Worm (Caenorhabditis elegans) whole organism, L1 larva: ENCODE data around the gene lron-4.

Experiments
- C04F5.9 ChIP-seq: sonication (generic microtip); optimal IDR thresholded peaks from 2 replicates; lab custom pipeline; 2016; ENCODE audit warnings: missing genetic modification characterization, missing compliant biosample characterization
- C16A3.4 ChIP-seq: fragments of 150-350 bp; optimal IDR thresholded peaks from 2 replicates; lab custom pipeline; 2014; ENCODE audit warnings: missing biosample characterization, missing genetic modification characterization
- F16B12.6 ChIP-seq: fragments of 150-350 bp; optimal IDR thresholded peaks from 2 replicates; lab custom pipeline; 2014; ENCODE audit warnings: missing biosample characterization, missing genetic modification characterization
- Y116A8C.19 ChIP-seq: sonication (generic microtip); optimal IDR thresholded peaks from 2 replicates; lab custom pipeline; 2016; ENCODE audit warnings: missing compliant biosample characterization, missing genetic modification characterization, borderline replicate concordance
- aha-1 ChIP-seq: fragments of 150-350 bp; optimal IDR thresholded peaks from 2 replicates; lab custom pipeline; 2014; ENCODE audit warnings: missing biosample characterization, missing genetic modification characterization
- alr-1 ChIP-seq: fragments of 200-800 bp; sonication (Bioruptor generic); optimal IDR thresholded peaks from 2 replicates; lab custom pipeline; 2018; ENCODE audit warnings: borderline replicate concordance, mild to moderate bottlenecking, missing genetic modification characterization, missing compliant biosample characterization
- aly-2 ChIP-seq: fragments of 150-350 bp; optimal IDR thresholded peaks from 2 replicates; lab custom pipeline; 2014; ENCODE audit warnings: missing biosample characterization, missing genetic modification characterization
- ama-1 ChIP-seq: fragments of 150-350 bp; optimal IDR thresholded peaks from 2 replicates; lab custom pipeline; 2014
- blmp-1 ChIP-seq: fragments of 150-350 bp; optimal IDR thresholded peaks from 2 replicates; lab custom pipeline; 2014; ENCODE audit warnings: missing biosample characterization, missing genetic modification characterization
- ceh-63 ChIP-seq: fragments of 200-800 bp; sonication (Bioruptor generic); optimal IDR thresholded peaks from 2 replicates; lab custom pipeline; 2018; ENCODE audit warnings: mild to moderate bottlenecking, missing genetic modification characterization, missing compliant biosample characterization
- ceh-8 ChIP-seq: fragments of 200-800 bp; sonication (Bioruptor generic); optimal IDR thresholded peaks from 2 replicates; lab custom pipeline; 2018; ENCODE audit warnings: mild to moderate bottlenecking, missing genetic modification characterization, moderate library complexity, missing compliant biosample characterization
- ceh-88 ChIP-seq: fragments of 200-800 bp; sonication (Bioruptor generic); IDR thresholded peaks from 2 replicates; pipeline ENCODE4 v1.3.6; 2022; ENCODE audit warnings: missing genetic modification characterization, missing compliant biosample characterization
- dpl-1 ChIP-seq, 3 experiments: fragments of 150-350 bp in 2 of 3; sonication (generic microtip) in 1 of 3; optimal IDR thresholded peaks; 2 replicates each; lab custom pipeline; 2014 to 2017; ENCODE audit warnings: missing biosample characterization in 3 of 3, missing genetic modification characterization in 3 of 3, missing genetic modification reagents in 3 of 3
- dsc-1 ChIP-seq: sonication (generic microtip); optimal IDR thresholded peaks from 2 replicates; lab custom pipeline; 2016; ENCODE audit warnings: mild to moderate bottlenecking, missing genetic modification characterization, missing compliant biosample characterization
- efl-1 ChIP-seq, 4 experiments: fragments of 150-350 bp; optimal IDR thresholded peaks in 3 of 4; peaks in 1 of 4; 1 replicate in 1 of 4; 2 replicates in 3 of 4; lab custom pipeline; 2014; ENCODE audit warnings: missing biosample characterization in 2 of 4, missing genetic modification characterization in 2 of 4, missing genetic modification reagents in 2 of 4
- egl-13 ChIP-seq: sonication (generic microtip); optimal IDR thresholded peaks from 2 replicates; lab custom pipeline; 2016; ENCODE audit warnings: missing genotype, missing genetic modification reagents, missing genetic modification characterization, missing compliant biosample characterization
- elt-3 ChIP-seq, 6 experiments: fragments of 150-350 bp in 1 of 6; sonication (generic microtip); optimal IDR thresholded peaks; 2 replicates each; lab custom pipeline; 2017 to 2018; ENCODE audit warnings: missing biosample characterization in 6 of 6, missing genetic modification characterization in 6 of 6, inconsistent platforms in 1 of 6
- ets-5 ChIP-seq: fragments of 200-800 bp; sonication (Bioruptor generic); IDR thresholded peaks from 2 replicates; pipeline ENCODE4 v1.3.6; 2022; ENCODE audit warnings: missing genetic modification characterization, missing compliant biosample characterization
- fkh-10 ChIP-seq: sonication (generic microtip); optimal IDR thresholded peaks from 2 replicates; lab custom pipeline; 2017; ENCODE audit warnings: missing biosample characterization, missing genetic modification reagents, missing genetic modification characterization
- fkh-4 ChIP-seq: sonication (generic microtip); optimal IDR thresholded peaks from 2 replicates; lab custom pipeline; 2016; ENCODE audit warnings: missing compliant biosample characterization, missing genetic modification characterization, borderline replicate concordance
- fos-1 ChIP-seq: fragments of 150-350 bp; optimal IDR thresholded peaks from 2 replicates; lab custom pipeline; 2014; ENCODE audit warnings: missing biosample characterization, missing genetic modification characterization
- grh-1 ChIP-seq: fragments of 200-800 bp; sonication (Bioruptor generic); IDR thresholded peaks from 2 replicates; pipeline ENCODE4 v1.3.6; 2022; ENCODE audit warnings: missing genetic modification reagents, missing genetic modification characterization, missing compliant biosample characterization
- hlh-17 ChIP-seq: fragments of 200-800 bp; sonication (Bioruptor generic); optimal IDR thresholded peaks from 2 replicates; lab custom pipeline; 2018; ENCODE audit warnings: missing genetic modification characterization, mild to moderate bottlenecking, missing compliant biosample characterization, moderate library complexity, borderline replicate concordance
- irx-1 ChIP-seq: sonication (generic microtip); optimal IDR thresholded peaks from 2 replicates; lab custom pipeline; 2016; ENCODE audit warnings: missing genetic modification characterization, missing compliant biosample characterization
- isw-1 ChIP-seq: fragments of 200-800 bp; sonication (Bioruptor generic); IDR thresholded peaks from 2 replicates; pipeline ENCODE4 v1.3.6; 2022; ENCODE audit warnings: missing genetic modification characterization, missing compliant biosample characterization
- jun-1 ChIP-seq: fragments of 150-350 bp; optimal IDR thresholded peaks from 2 replicates; lab custom pipeline; 2014; ENCODE audit warnings: missing biosample characterization, missing genetic modification reagents, missing genetic modification characterization
- lin-14 ChIP-seq: fragments of 200-800 bp; sonication (Bioruptor generic); optimal IDR thresholded peaks from 2 replicates; lab custom pipeline; 2018; ENCODE audit warnings: mild to moderate bottlenecking, missing genetic modification characterization, moderate library complexity, missing compliant biosample characterization
- lin-15B ChIP-seq: fragments of 150-350 bp; sonication (generic microtip); optimal IDR thresholded peaks from 3 replicates; lab custom pipeline; 2014; ENCODE audit warnings: missing biosample characterization, missing genetic modification characterization
- lin-35 ChIP-seq, 2 experiments: fragments of 150-350 bp; optimal IDR thresholded peaks; 2 replicates each; lab custom pipeline; 2014; ENCODE audit warnings: missing biosample characterization in 2 of 2, missing genetic modification characterization in 2 of 2, missing genetic modification reagents in 2 of 2
- mdl-1 ChIP-seq, 2 experiments: fragments of 150-350 bp; optimal IDR thresholded peaks; 2 replicates each; lab custom pipeline; 2014 to 2017; ENCODE audit warnings: missing biosample characterization in 2 of 2, missing genetic modification characterization in 2 of 2, inconsistent platforms in 1 of 2
- mef-2 ChIP-seq: fragments of 150-350 bp; optimal IDR thresholded peaks from 2 replicates; lab custom pipeline; 2014; ENCODE audit warnings: missing biosample characterization, missing genetic modification characterization
- mep-1 ChIP-seq: fragments of 150-350 bp; optimal IDR thresholded peaks from 2 replicates; lab custom pipeline; 2014; ENCODE audit warnings: missing biosample characterization, missing genetic modification characterization
- nhr-12 ChIP-seq: sonication (generic microtip); optimal IDR thresholded peaks from 2 replicates; lab custom pipeline; 2017; ENCODE audit warnings: missing biosample characterization, missing genetic modification characterization
- nhr-19 ChIP-seq: fragments of 200-800 bp; sonication (Bioruptor generic); conservative IDR thresholded peaks from 2 replicates; pipeline ENCODE4 v1.3.6; 2022; ENCODE audit warnings: missing genetic modification characterization, missing compliant biosample characterization
- nhr-20 ChIP-seq: sonication (generic microtip); optimal IDR thresholded peaks from 2 replicates; lab custom pipeline; 2016; ENCODE audit warnings: mild to moderate bottlenecking, missing genetic modification characterization, missing compliant biosample characterization
- nhr-76 ChIP-seq: sonication (generic microtip); optimal IDR thresholded peaks from 2 replicates; lab custom pipeline; 2017; ENCODE audit warnings: missing biosample characterization, missing genetic modification characterization
- pag-3 ChIP-seq: sonication (generic microtip); optimal IDR thresholded peaks from 2 replicates; lab custom pipeline; 2017; ENCODE audit warnings: missing genetic modification characterization, mild to moderate bottlenecking, missing compliant biosample characterization, antibody characterized with exemption, borderline replicate concordance; ENCODE audit not compliant: insufficient read depth
- pax-3 ChIP-seq: fragments of 200-800 bp; sonication (Bioruptor generic); optimal IDR thresholded peaks from 2 replicates; lab custom pipeline; 2018; ENCODE audit warnings: mild to moderate bottlenecking, missing genetic modification characterization, moderate library complexity, missing compliant biosample characterization
- rnt-1 ChIP-seq: sonication (generic microtip); optimal IDR thresholded peaks from 2 replicates; lab custom pipeline; 2016; ENCODE audit warnings: mild to moderate bottlenecking, missing genetic modification characterization, moderate library complexity, missing compliant biosample characterization
- snpc-4 ChIP-seq: fragments of 150-350 bp; optimal IDR thresholded peaks from 2 replicates; lab custom pipeline; 2014; ENCODE audit warnings: missing biosample characterization, missing genetic modification characterization
- sox-4 ChIP-seq: sonication (generic microtip); optimal IDR thresholded peaks from 2 replicates; lab custom pipeline; 2016; ENCODE audit warnings: missing genetic modification characterization, missing compliant biosample characterization
- sptf-1 ChIP-seq: fragments of 150-350 bp; optimal IDR thresholded peaks from 2 replicates; lab custom pipeline; 2014; ENCODE audit warnings: missing biosample characterization, missing genetic modification characterization
- swsn-7 ChIP-seq: sonication (generic microtip); optimal IDR thresholded peaks from 2 replicates; lab custom pipeline; 2016; ENCODE audit warnings: missing genetic modification characterization, missing compliant biosample characterization
- tbx-2 ChIP-seq: sonication (generic microtip); optimal IDR thresholded peaks from 2 replicates; lab custom pipeline; 2016; ENCODE audit warnings: missing genetic modification characterization, missing compliant biosample characterization
- unc-62 ChIP-seq: fragments of 150-350 bp; optimal IDR thresholded peaks from 2 replicates; lab custom pipeline; 2014; ENCODE audit warnings: missing biosample characterization, missing genetic modification reagents, missing genetic modification characterization
- unc-86 ChIP-seq: sonication (generic microtip); optimal IDR thresholded peaks from 2 replicates; lab custom pipeline; 2016; ENCODE audit warnings: missing genetic modification characterization, missing compliant biosample characterization
- vab-15 ChIP-seq: sonication (generic microtip); optimal IDR thresholded peaks from 2 replicates; lab custom pipeline; 2017; ENCODE audit warnings: missing genotype, mild to moderate bottlenecking, missing genetic modification characterization, missing compliant biosample characterization
- zag-1 ChIP-seq: fragments of 150-350 bp; optimal IDR thresholded peaks from 2 replicates; lab custom pipeline; 2014; ENCODE audit warnings: missing biosample characterization, missing genetic modification characterization
- zip-4 ChIP-seq: fragments of 200-800 bp; sonication (Bioruptor generic); optimal IDR thresholded peaks from 2 replicates; lab custom pipeline; 2018; ENCODE audit warnings: mild to moderate bottlenecking, missing genetic modification characterization, moderate library complexity, missing compliant biosample characterization

Gene lron-4

ce11 chrII:8129040-8129387, 17.1 kb upstream of the lron-4 start (continued):
- TF ChIP-seq dpl-1 (GFP tag; optimal IDR thresholded peaks at IDR 0.05; lab: Kevin White, UChicago): peak in 2 of 3 experiments; percentile 6 to 19

- TF ChIP-seq fkh-4 (tag; lab: Kevin White, UChicago) (no peak), blmp-1 (tag; lab: Kevin White, UChicago) (peak; percentile 55), nhr-19 (GFP tag; lab: Robert Waterston, UW) (peak; percentile 76), mef-2 (tag; lab: Kevin White, UChicago) (no peak), mep-1 (tag; lab: Kevin White, UChicago) (peak; percentile 21), irx-1 (tag; lab: Kevin White, UChicago) (peak; percentile 30), egl-13 (peak; percentile 46), ama-1 (lab: Kevin White, UChicago) (no peak), efl-1 (optimal IDR thresholded peaks at IDR 0.05; lab: Kevin White, UChicago) (peak; percentile 6 to 33), efl-1 (GFP tag; optimal IDR thresholded peaks at IDR 0.05 in 1 of 2; lab: Kevin White, UChicago) (peak; percentile 12 to 58), C16A3.4 (tag; lab: Kevin White, UChicago) (peak; percentile 29), jun-1 (tag; lab: Kevin White, UChicago) (no peak), zip-4 (GFP tag; lab: Kevin White, UChicago) (no peak), fos-1 (tag; lab: Kevin White, UChicago) (no peak), C04F5.9 (no peak), aha-1 (tag; lab: Kevin White, UChicago) (peak; percentile 22), grh-1 (GFP tag; lab: Robert Waterston, UW) (peak; percentile 70), tbx-2 (peak; percentile 50), F16B12.6 (tag; lab: Kevin White, UChicago) (peak; percentile 11), zag-1 (tag; lab: Kevin White, UChicago) (no peak), lin-14 (peak; percentile 82), vab-15 (no peak), fkh-10 (GFP tag; lab: Kevin White, UChicago) (no peak), unc-86 (tag; lab: Kevin White, UChicago) (peak; percentile 3), alr-1 (tag; lab: Kevin White, UChicago) (no peak), elt-3 (tag; optimal IDR thresholded peaks at IDR 0.05; lab: Kevin White, UChicago) (peak in 5 of 6 experiments; percentile 9 to 77 (median 50)), pag-3 (tag; lab: Kevin White, UChicago) (peak; percentile 81), mdl-1 (tag; optimal IDR thresholded peaks at IDR 0.05; lab: Kevin White, UChicago) (peak in 1 of 2 experiments; percentile 80), Y116A8C.19 (tag; lab: Kevin White, UChicago) (no peak), ceh-88 (GFP tag; lab: Robert Waterston, UW) (no peak; the same call in 1 of the 2 replicates), sptf-1 (no peak), ets-5 (no peak), snpc-4 (no peak), nhr-12 (no peak), ceh-8 (peak; percentile 42), nhr-76 (tag; lab: Kevin White, UChicago) (no peak), dsc-1 (tag; lab: Kevin White, UChicago) (peak; percentile 15), unc-62 (GFP tag; lab: Kevin White, UChicago) (no peak), hlh-17 (GFP tag; lab: Kevin White, UChicago) (no peak), swsn-7 (tag; lab: Kevin White, UChicago) (peak; percentile 27), nhr-20 (tag; lab: Kevin White, UChicago) (peak; percentile 92), sox-4 (tag; lab: Kevin White, UChicago) (no peak), ceh-63 (GFP tag; lab: Kevin White, UChicago) (no peak), pax-3 (peak; percentile 14), rnt-1 (tag; lab: Kevin White, UChicago) (peak; percentile 78), isw-1 (GFP tag; lab: Robert Waterston, UW) (no peak), aly-2 (tag; lab: Kevin White, UChicago) (no peak), lin-35 (GFP tag; optimal IDR thresholded peaks at IDR 0.05; lab: Kevin White, UChicago) (peak; percentile 19 to 75), lin-15B (tag; lab: Kevin White, UChicago) (peak; percentile 14)
These were observed 16.5 kb upstream of the lron-4 start for ce11 chrII:8128273-8129039.
